Fruit fly (Drosophila melanogaster): ENCODE results near the gene CG5435.

dm6 chr2L:12459841-12460240 lies 29.1 kb upstream of the CG5435 start:
- TF ChIP-seq CG5204 (GFP tag; optimal IDR thresholded peaks at IDR 0.05) (no peak), Mnt (GFP tag; optimal IDR thresholded peaks at IDR 0.05) (no peak), CG7101 (tag; optimal IDR thresholded peaks at IDR 0.05) (no peak), CG1620 (GFP tag; optimal IDR thresholded peaks at IDR 0.05) (no peak), ovo (GFP tag; optimal IDR thresholded peaks at IDR 0.05) (no peak), kay (GFP tag; ENCODE audit: borderline replicate concordance) (no peak), Clk (GFP tag; optimal IDR thresholded peaks at IDR 0.05) (no peak), Crg-1 (GFP tag; optimal IDR thresholded peaks at IDR 0.05) (no peak), tj (GFP tag; optimal IDR thresholded peaks at IDR 0.05) (no peak), cic (GFP tag; optimal IDR thresholded peaks at IDR 0.05) (no peak), CG33017 (tag; optimal IDR thresholded peaks at IDR 0.05) (no peak)

Data from whole organism, adult.